Worm (Caenorhabditis elegans) whole organism, L4 larva: Measurements from ENCODE around the gene srz-97.

Experiments
- F10B5.3 ChIP-seq: sonication (generic microtip); optimal IDR thresholded peaks from 2 replicates; lab custom pipeline; 2016; ENCODE audit warnings: mild to moderate bottlenecking, missing genetic modification characterization, missing compliant biosample characterization
- F49E8.2 ChIP-seq: sonication (generic microtip); optimal IDR thresholded peaks from 2 replicates; lab custom pipeline; 2016; ENCODE audit warnings: missing compliant biosample characterization, mild to moderate bottlenecking, missing genetic modification characterization, borderline replicate concordance
- Y48G9A.11 ChIP-seq: fragments of 200-800 bp; sonication (Bioruptor generic); IDR thresholded peaks from 2 replicates; pipeline ENCODE4 v1.3.6; 2022; ENCODE audit warnings: missing genetic modification reagents, missing genetic modification characterization, missing compliant biosample characterization
- aha-1 ChIP-seq: fragments of 150-350 bp; peaks from one replicate; lab custom pipeline; 2014; ENCODE audit warnings: missing biosample characterization, missing genetic modification characterization
- aly-2 ChIP-seq: sonication (generic microtip); optimal IDR thresholded peaks from 2 replicates; lab custom pipeline; 2018; ENCODE audit warnings: missing biosample characterization, missing genetic modification characterization
- daf-16 ChIP-seq, 3 experiments: sonication (generic microtip); optimal IDR thresholded peaks; 2 replicates each; lab custom pipeline; 2016 to 2017; ENCODE audit warnings: missing genetic modification characterization in 3 of 3, missing genetic modification reagents in 3 of 3, mild to moderate bottlenecking in 2 of 3, missing compliant biosample characterization in 2 of 3, missing biosample characterization in 1 of 3, moderate library complexity in 1 of 3
- daf-19 ChIP-seq: fragments of 200-800 bp; sonication (Bioruptor generic); conservative IDR thresholded peaks from 2 replicates; pipeline ENCODE4 v1.3.6; 2022; ENCODE audit warnings: missing genetic modification characterization, missing compliant biosample characterization
- dmd-6 ChIP-seq: fragments of 200-800 bp; sonication (Bioruptor generic); IDR thresholded peaks from 2 replicates; pipeline ENCODE4 v1.3.6; 2022; ENCODE audit warnings: missing genetic modification reagents, missing genetic modification characterization, missing compliant biosample characterization
- dmd-9 ChIP-seq: fragments of 200-800 bp; sonication (Bioruptor generic); IDR thresholded peaks from 2 replicates; pipeline ENCODE4 v1.3.6; 2022; ENCODE audit warnings: missing genetic modification reagents, missing genetic modification characterization, missing compliant biosample characterization
- egl-27 ChIP-seq: sonication (generic microtip); optimal IDR thresholded peaks from 3 replicates; lab custom pipeline; 2017; ENCODE audit warnings: missing biosample characterization, missing genetic modification reagents, missing genetic modification characterization
- egl-43 ChIP-seq: fragments of 200-800 bp; sonication (Bioruptor generic); IDR thresholded peaks from 2 replicates; pipeline ENCODE4 v1.3.6; 2022; ENCODE audit warnings: missing genetic modification reagents, missing genetic modification characterization, missing compliant biosample characterization
- gei-8 ChIP-seq: fragments of 200-800 bp; sonication (Bioruptor generic); optimal IDR thresholded peaks from 2 replicates; lab custom pipeline; 2018; ENCODE audit warnings: mild to moderate bottlenecking, missing genetic modification characterization, missing compliant biosample characterization
- hlh-11 ChIP-seq: fragments of 200-800 bp; sonication (Bioruptor generic); optimal IDR thresholded peaks from 2 replicates; lab custom pipeline; 2018; ENCODE audit warnings: mild to moderate bottlenecking, missing genetic modification characterization, missing compliant biosample characterization
- hlh-30 ChIP-seq: sonication (generic microtip); optimal IDR thresholded peaks from 2 replicates; lab custom pipeline; 2017; ENCODE audit warnings: antibody characterized with exemption, mild to moderate bottlenecking, missing genetic modification characterization, missing compliant biosample characterization; ENCODE audit not compliant: insufficient read depth
- hmg-1.1 ChIP-seq: fragments of 200-800 bp; sonication (Bioruptor generic); IDR thresholded peaks from 2 replicates; pipeline ENCODE4 v1.3.6; 2022; ENCODE audit warnings: missing genetic modification reagents, missing genetic modification characterization, missing compliant biosample characterization
- lin-1 ChIP-seq: fragments of 200-800 bp; sonication (Bioruptor generic); IDR thresholded peaks from 2 replicates; pipeline ENCODE4 v1.3.6; 2022; ENCODE audit warnings: missing genetic modification reagents, missing genetic modification characterization, missing compliant biosample characterization
- madf-5 ChIP-seq, 2 experiments: fragments of 200-800 bp; sonication (Bioruptor generic); IDR thresholded peaks; 2 replicates each; pipeline ENCODE4 v1.3.6; 2022; ENCODE audit warnings: missing compliant biosample characterization in 2 of 2, missing genetic modification characterization in 2 of 2
- madf-9 ChIP-seq: fragments of 200-800 bp; sonication (Bioruptor generic); conservative IDR thresholded peaks from 2 replicates; pipeline ENCODE4 v1.3.6; 2022; ENCODE audit warnings: missing genetic modification reagents, missing genetic modification characterization, missing compliant biosample characterization
- mdl-1 ChIP-seq, 2 experiments: fragments of 150-350 bp in 1 of 2; sonication (generic microtip) in 1 of 2; optimal IDR thresholded peaks; 2 replicates each; lab custom pipeline; 2014 to 2017; ENCODE audit warnings: missing biosample characterization in 2 of 2, missing genetic modification characterization in 2 of 2
- mep-1 ChIP-seq: fragments of 150-350 bp; sonication (generic microtip); optimal IDR thresholded peaks from 3 replicates; lab custom pipeline; 2014; ENCODE audit warnings: missing biosample characterization, missing genetic modification characterization
- mes-2 ChIP-seq: sonication (generic microtip); optimal IDR thresholded peaks from 2 replicates; lab custom pipeline; 2016; ENCODE audit warnings: missing genotype, mild to moderate bottlenecking, missing genetic modification characterization, missing compliant biosample characterization; ENCODE audit not compliant: poor library complexity, severe bottlenecking
- mxl-3 ChIP-seq: fragments of 200-800 bp; sonication (Bioruptor generic); optimal IDR thresholded peaks from 2 replicates; lab custom pipeline; 2018; ENCODE audit warnings: mild to moderate bottlenecking, missing genetic modification characterization, missing compliant biosample characterization
- nhr-11 ChIP-seq: fragments of 150-350 bp; optimal IDR thresholded peaks from 2 replicates; lab custom pipeline; 2014; ENCODE audit warnings: missing biosample characterization, missing genetic modification characterization
- nhr-237 ChIP-seq: sonication (generic microtip); optimal IDR thresholded peaks from 2 replicates; lab custom pipeline; 2017; ENCODE audit warnings: missing biosample characterization, missing genetic modification characterization
- nhr-25 ChIP-seq: sonication (generic microtip); optimal IDR thresholded peaks from 2 replicates; lab custom pipeline; 2017; ENCODE audit warnings: missing genetic modification characterization, mild to moderate bottlenecking, missing compliant biosample characterization, antibody characterized with exemption, moderate library complexity, borderline replicate concordance; ENCODE audit not compliant: insufficient read depth
- nhr-28 ChIP-seq: fragments of 150-350 bp; optimal IDR thresholded peaks from 2 replicates; lab custom pipeline; 2014; ENCODE audit warnings: missing biosample characterization, missing genetic modification characterization
- nhr-42 ChIP-seq: fragments of 200-800 bp; sonication (Bioruptor generic); IDR thresholded peaks from 2 replicates; pipeline ENCODE4 v1.3.6; 2022; ENCODE audit warnings: missing genetic modification characterization, missing compliant biosample characterization
- nhr-48 ChIP-seq: sonication (generic microtip); optimal IDR thresholded peaks from 2 replicates; lab custom pipeline; 2016; ENCODE audit warnings: mild to moderate bottlenecking, missing genetic modification characterization, missing compliant biosample characterization
- set-16 ChIP-seq: fragments of 200-800 bp; sonication (Bioruptor generic); IDR thresholded peaks from 2 replicates; pipeline ENCODE4 v1.3.6; 2022; ENCODE audit warnings: missing genetic modification reagents, missing genetic modification characterization, missing compliant biosample characterization
- unc-62 ChIP-seq, 3 experiments: fragments of 150-350 bp in 1 of 3; sonication (generic microtip); optimal IDR thresholded peaks in 2 of 3; peaks in 1 of 3; 1 replicate in 1 of 3; 2 replicates in 2 of 3; lab custom pipeline; 2014 to 2017; ENCODE audit warnings: missing biosample characterization in 3 of 3, missing genetic modification characterization in 3 of 3, missing genetic modification reagents in 3 of 3, missing genotype in 1 of 3
- vab-7 ChIP-seq: fragments of 200-800 bp; sonication (Bioruptor generic); IDR thresholded peaks from 2 replicates; pipeline ENCODE4 v1.3.6; 2022; ENCODE audit warnings: missing genetic modification reagents, missing genetic modification characterization, missing compliant biosample characterization
- zag-1 ChIP-seq: fragments of 150-350 bp; optimal IDR thresholded peaks from 2 replicates; lab custom pipeline; 2014; ENCODE audit warnings: missing biosample characterization, missing genetic modification characterization
- zip-11 ChIP-seq: fragments of 200-800 bp; sonication (Bioruptor generic); IDR thresholded peaks from 2 replicates; pipeline ENCODE4 v1.3.6; 2022; ENCODE audit warnings: missing genetic modification characterization, missing compliant biosample characterization
- zip-2 ChIP-seq: fragments of 150-350 bp; optimal IDR thresholded peaks from 2 replicates; lab custom pipeline; 2014; ENCODE audit warnings: missing biosample characterization, missing genetic modification characterization
- ztf-11 ChIP-seq: fragments of 150-350 bp; optimal IDR thresholded peaks from 2 replicates; lab custom pipeline; 2014; ENCODE audit warnings: missing biosample characterization, missing genetic modification characterization

srz-97 gene

DNA sequence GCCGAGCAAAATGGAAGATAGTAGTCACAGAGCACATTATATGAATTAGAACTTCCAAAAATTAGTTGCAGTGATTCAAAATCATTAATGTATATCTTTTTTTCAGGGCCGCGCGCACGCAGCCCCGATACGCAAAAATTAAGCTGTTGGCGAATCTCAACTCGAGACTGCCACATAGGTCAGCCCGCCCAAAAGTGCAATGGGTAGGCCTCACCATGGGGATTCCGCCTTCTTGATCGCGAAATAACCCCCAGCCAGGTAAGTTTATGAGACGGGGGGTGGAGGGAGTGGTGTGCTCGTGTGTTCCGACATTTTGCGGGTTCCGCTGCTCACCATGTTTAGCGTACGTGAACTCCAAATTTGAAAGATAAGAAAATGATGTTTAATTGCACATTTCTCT is 5.0 kb downstream of the srz-97 start, which contains the start of gene F08H9.3 (continued):
- TF ChIP-seq daf-16 (GFP tag; optimal IDR thresholded peaks at IDR 0.05; lab: Kevin White, UChicago) (peak in 1 of 2 experiments; percentile 60), daf-16 (tag; optimal IDR thresholded peaks at IDR 0.05; lab: Kevin White, UChicago) (peak; percentile 50), nhr-42 (GFP tag; lab: Robert Waterston, UW) (0 out of 2 replicates have a peak, but pooled peaks have one; percentile 30), egl-43 (peak; percentile 76), Y48G9A.11 (GFP tag; lab: Robert Waterston, UW) (peak; percentile 67), hlh-11 (tag; lab: Kevin White, UChicago) (peak; percentile 24), hmg-1.1 (0 out of 2 replicates have a peak, but pooled peaks have one; percentile 30), F49E8.2 (tag; lab: Kevin White, UChicago) (peak; percentile 63), dmd-9 (GFP tag; lab: Robert Waterston, UW) (0 out of 2 replicates have a peak, but pooled peaks have one; percentile 20), mes-2 (tag; lab: Kevin White, UChicago) (peak; percentile 24), dmd-6 (peak; percentile 43)
- TF ChIP-seq, all 104 proteins: peak for 27; not testable (repeated sequence) for 77

DNA sequence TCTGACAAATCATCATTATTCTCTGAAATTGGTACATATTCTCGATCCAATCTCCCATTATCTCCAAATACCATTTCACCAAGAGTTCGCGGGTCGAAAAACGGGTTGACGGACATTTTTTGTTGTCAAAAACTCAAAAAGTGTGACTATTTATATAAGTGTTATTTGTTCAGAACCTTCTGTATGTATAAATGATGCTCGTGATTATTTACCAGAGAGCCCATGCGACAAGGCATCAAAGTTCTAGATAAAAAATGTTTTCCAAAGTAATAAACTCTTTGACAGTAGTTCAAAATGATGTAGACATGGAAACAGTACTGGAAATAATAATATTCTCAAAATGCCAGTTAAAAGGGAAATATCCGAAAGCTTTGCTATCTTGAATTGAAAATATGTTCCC is 5.4 kb downstream of the srz-97 start:
- TF ChIP-seq mep-1 (no peak), daf-16 (GFP tag; optimal IDR thresholded peaks at IDR 0.05; lab: Kevin White, UChicago) (no peak), daf-16 (tag; optimal IDR thresholded peaks at IDR 0.05; lab: Kevin White, UChicago) (peak; percentile 58), nhr-48 (no peak), aha-1 (peak; percentile 71)

DNA sequence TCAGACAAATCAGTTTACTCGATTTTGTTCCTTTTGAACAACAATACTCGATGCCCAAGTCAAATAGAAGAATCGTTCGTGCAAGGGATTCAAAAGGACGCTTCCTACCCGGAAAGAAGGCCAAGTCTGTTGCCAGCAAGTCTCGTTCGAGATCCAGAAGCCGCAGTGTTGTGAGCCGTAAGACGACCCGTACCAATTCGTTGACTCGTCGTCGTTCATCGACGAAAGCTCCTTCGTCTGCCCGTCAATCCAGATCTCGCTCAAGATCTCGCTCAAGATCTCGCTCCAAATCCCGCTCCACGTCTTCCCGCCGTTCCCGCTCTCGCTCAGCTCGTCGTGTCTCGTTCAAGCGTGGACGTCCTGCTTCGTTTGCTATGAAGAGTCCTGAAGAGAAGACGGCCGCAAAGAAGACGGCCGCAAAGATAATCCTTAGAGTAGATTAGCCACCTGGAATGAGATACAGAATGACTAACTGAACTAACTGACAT is 7.4 kb downstream of the srz-97 start, which contains the start of gene F08H9.2:
F08H9.2 (plus strand) TSS at position 51 of the 488 bp plus-strand sequence.
- TF ChIP-seq F10B5.3 (tag; lab: Kevin White, UChicago): no peak
- peak in 1 of 2 experiments; percentile 56 for TF ChIP-seq unc-62 (GFP tag; optimal IDR thresholded peaks at IDR 0.05 in 1 of 2; lab: Kevin White, UChicago)
- no peak for TF ChIP-seq unc-62 (tag; optimal IDR thresholded peaks at IDR 0.05; lab: Kevin White, UChicago)
- no peak for TF ChIP-seq vab-7 (GFP tag; lab: Robert Waterston, UW)
- no peak for TF ChIP-seq dmd-9 (GFP tag; lab: Robert Waterston, UW)
- peak; percentile 72 for TF ChIP-seq set-16

DNA sequence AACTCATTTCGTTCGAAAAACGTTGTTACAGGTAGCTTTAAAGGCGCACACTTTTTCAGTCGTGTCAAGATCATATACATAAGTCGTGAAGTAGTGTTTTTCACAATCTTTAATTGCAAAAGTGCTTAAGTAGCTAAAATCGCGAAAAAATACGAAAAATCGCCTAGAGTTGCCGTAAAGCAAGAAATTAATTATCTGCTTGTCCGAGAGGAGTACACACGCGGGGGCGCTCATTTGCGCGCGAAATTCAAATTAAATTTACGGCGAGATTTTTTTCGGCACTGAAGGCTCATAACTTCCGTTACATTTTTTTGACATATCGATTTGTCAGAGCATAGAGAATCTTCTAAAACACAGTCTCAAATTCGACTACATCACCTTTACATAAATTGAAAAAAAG is 7.9 kb downstream of the srz-97 start:
- TF ChIP-seq hlh-30 (tag; lab: Kevin White, UChicago) (no peak), zip-11 (GFP tag; lab: Robert Waterston, UW) (no peak), mdl-1 (tag; optimal IDR thresholded peaks at IDR 0.05; lab: Kevin White, UChicago) (no peak), nhr-25 (no peak), daf-19 (no peak), gei-8 (GFP tag; lab: Kevin White, UChicago) (no peak), mxl-3 (GFP tag; lab: Kevin White, UChicago) (no peak), aly-2 (tag; lab: Kevin White, UChicago) (no peak), madf-9 (GFP tag; lab: Robert Waterston, UW) (no peak), zag-1 (no peak), egl-27 (tag; lab: Kevin White, UChicago) (no peak), mes-2 (tag; lab: Kevin White, UChicago) (no peak), ztf-11 (tag; lab: Kevin White, UChicago) (no peak), lin-1 (GFP tag; lab: Robert Waterston, UW) (no peak), zip-2 (no peak), nhr-28 (no peak), nhr-237 (tag; lab: Kevin White, UChicago) (no peak), nhr-11 (tag; lab: Kevin White, UChicago) (no peak), madf-5 (GFP tag; IDR thresholded peaks at IDR 0.05; lab: Robert Waterston, UW) (no peak)
- TF ChIP-seq, all 104 proteins: peak for 0
